Worm (Caenorhabditis elegans) whole organism, mixed stage, embryonic: ENCODE results near the gene atx-2.

Experiments used
- bed-3 ChIP-seq: fragments of 200-800 bp; sonication (Bioruptor generic); optimal IDR thresholded peaks from 3 replicates; lab custom pipeline; 2018; ENCODE audit warnings: mild to moderate bottlenecking, missing genetic modification characterization, moderate library complexity, missing compliant biosample characterization
- ceh-39 ChIP-seq: fragments of 150-350 bp; optimal IDR thresholded peaks from 2 replicates; lab custom pipeline; 2014; ENCODE audit warnings: missing biosample characterization, missing genetic modification characterization
- ceh-43 ChIP-seq: fragments of 200-800 bp; sonication (Bioruptor generic); optimal IDR thresholded peaks from 2 replicates; lab custom pipeline; 2018; ENCODE audit warnings: mild to moderate bottlenecking, missing genetic modification characterization, moderate library complexity, missing compliant biosample characterization
- ceh-83 ChIP-seq: fragments of 200-800 bp; sonication (Bioruptor generic); optimal IDR thresholded peaks from 2 replicates; lab custom pipeline; 2018; ENCODE audit warnings: mild to moderate bottlenecking, missing genetic modification characterization, missing compliant biosample characterization
- ces-1 ChIP-seq: fragments of 150-350 bp; optimal IDR thresholded peaks from 2 replicates; lab custom pipeline; 2014; ENCODE audit warnings: missing biosample characterization, missing genetic modification reagents, missing genetic modification characterization
- cnd-1 ChIP-seq: fragments of 200-800 bp; sonication (Bioruptor generic); optimal IDR thresholded peaks from 2 replicates; lab custom pipeline; 2018; ENCODE audit warnings: mild to moderate bottlenecking, missing genetic modification characterization, missing compliant biosample characterization
- drap-1 ChIP-seq: fragments of 200-800 bp; sonication (Bioruptor generic); optimal IDR thresholded peaks from 3 replicates; lab custom pipeline; 2018; ENCODE audit warnings: mild to moderate bottlenecking, missing genetic modification characterization, missing compliant biosample characterization
- elt-3 ChIP-seq: fragments of 150-350 bp; optimal IDR thresholded peaks from 2 replicates; lab custom pipeline; 2014; ENCODE audit warnings: missing biosample characterization, missing genetic modification characterization
- ham-2 ChIP-seq: fragments of 200-800 bp; sonication (Bioruptor generic); optimal IDR thresholded peaks from 2 replicates; lab custom pipeline; 2018; ENCODE audit warnings: mild to moderate bottlenecking, missing genetic modification characterization, missing compliant biosample characterization
- hlh-1 ChIP-seq: fragments of 150-350 bp; optimal IDR thresholded peaks from 2 replicates; lab custom pipeline; 2014; ENCODE audit warnings: missing biosample characterization, missing genetic modification reagents, missing genetic modification characterization
- lin-13 ChIP-seq: fragments of 150-350 bp; optimal IDR thresholded peaks from 2 replicates; lab custom pipeline; 2014; ENCODE audit warnings: missing biosample characterization, missing genetic modification characterization
- lin-32 ChIP-seq: fragments of 200-800 bp; sonication (Bioruptor generic); optimal IDR thresholded peaks from 2 replicates; lab custom pipeline; 2018; ENCODE audit warnings: mild to moderate bottlenecking, missing genetic modification characterization, missing compliant biosample characterization
- lsy-2 ChIP-seq: fragments of 150-350 bp; optimal IDR thresholded peaks from 2 replicates; lab custom pipeline; 2014; ENCODE audit warnings: missing biosample characterization, missing genetic modification characterization
- mab-5 ChIP-seq: fragments of 150-350 bp; optimal IDR thresholded peaks from 2 replicates; lab custom pipeline; 2014; ENCODE audit warnings: missing biosample characterization, missing genetic modification characterization
- mep-1 ChIP-seq: fragments of 150-350 bp; optimal IDR thresholded peaks from 2 replicates; lab custom pipeline; 2017; ENCODE audit warnings: missing biosample characterization, missing genetic modification reagents, missing genetic modification characterization, inconsistent platforms
- nhr-237 ChIP-seq: fragments of 150-350 bp; optimal IDR thresholded peaks from 2 replicates; lab custom pipeline; 2014; ENCODE audit warnings: missing biosample characterization, missing genetic modification characterization
- nhr-28 ChIP-seq: fragments of 150-350 bp; optimal IDR thresholded peaks from 2 replicates; lab custom pipeline; 2014; ENCODE audit warnings: missing biosample characterization, missing genetic modification characterization
- nhr-76 ChIP-seq: sonication (generic microtip); optimal IDR thresholded peaks from 2 replicates; lab custom pipeline; 2017; ENCODE audit warnings: missing biosample characterization, missing genetic modification characterization
- pha-4 ChIP-seq: fragments of 150-350 bp; optimal IDR thresholded peaks from 2 replicates; lab custom pipeline; 2018; ENCODE audit warnings: missing biosample characterization, missing genetic modification reagents, missing genetic modification characterization
- sem-2 ChIP-seq: fragments of 200-800 bp; sonication (Bioruptor generic); optimal IDR thresholded peaks from 2 replicates; lab custom pipeline; 2018; ENCODE audit warnings: mild to moderate bottlenecking, missing genetic modification characterization, missing compliant biosample characterization
- snpc-4 ChIP-seq: fragments of 150-350 bp; optimal IDR thresholded peaks from 2 replicates; lab custom pipeline; 2014; ENCODE audit warnings: missing biosample characterization, missing genetic modification characterization
- tbx-8 ChIP-seq: fragments of 200-800 bp; sonication (Bioruptor generic); optimal IDR thresholded peaks from 2 replicates; lab custom pipeline; 2018; ENCODE audit warnings: mild to moderate bottlenecking, missing genetic modification characterization, moderate library complexity, missing compliant biosample characterization
- unc-120 ChIP-seq: sonication (generic microtip); optimal IDR thresholded peaks from 2 replicates; lab custom pipeline; 2017; ENCODE audit warnings: missing genetic modification characterization, missing compliant biosample characterization; ENCODE audit not compliant: poor library complexity, severe bottlenecking
- unc-39 ChIP-seq: fragments of 150-350 bp; optimal IDR thresholded peaks from 2 replicates; lab custom pipeline; 2014; ENCODE audit warnings: missing biosample characterization, missing genetic modification characterization
- unc-62 ChIP-seq: fragments of 150-350 bp; optimal IDR thresholded peaks from 2 replicates; lab custom pipeline; 2014; ENCODE audit warnings: missing biosample characterization, missing genetic modification reagents, missing genetic modification characterization
- zip-8 ChIP-seq: fragments of 150-350 bp; optimal IDR thresholded peaks from 2 replicates; lab custom pipeline; 2014; ENCODE audit warnings: missing biosample characterization, missing genetic modification characterization
- ztf-11 ChIP-seq: fragments of 150-350 bp; optimal IDR thresholded peaks from 2 replicates; lab custom pipeline; 2014; ENCODE audit warnings: missing biosample characterization, missing genetic modification characterization

The atx-2 gene

ce11 chrIII:10486455-10486854 lies 25.3 kb downstream of the atx-2 start:
- no peak for TF ChIP-seq unc-120
- TF ChIP-seq nhr-237 = no peak
- no peak for TF ChIP-seq ceh-43
- TF ChIP-seq elt-3 = no peak
- no peak for TF ChIP-seq ceh-83 (GFP tag; lab: Kevin White, UChicago)
- no peak for TF ChIP-seq nhr-28 (tag; lab: Kevin White, UChicago)
- no peak for TF ChIP-seq drap-1 (GFP tag; lab: Kevin White, UChicago)
- TF ChIP-seq lsy-2 (tag; lab: Kevin White, UChicago) = no peak
- TF ChIP-seq unc-39 (tag; lab: Kevin White, UChicago) = no peak
- TF ChIP-seq cnd-1 = no peak
- no peak for TF ChIP-seq unc-62
- no peak for TF ChIP-seq mep-1
- TF ChIP-seq, all 35 proteins: peak for 0

- TF ChIP-seq drap-1 (GFP tag; lab: Kevin White, UChicago) (no peak), pha-4 (tag; lab: Kevin White, UChicago) (no peak), elt-3 (no peak)
These were observed 26.9 kb downstream of the atx-2 start, which contains the start of gene ptr-25 for ce11 chrIII:10488052-10488451. TSS of gene ptr-25 (plus strand) at chrIII:10488124.

- TF ChIP-seq nhr-76 (tag; lab: Kevin White, UChicago) = no peak
- no peak for TF ChIP-seq ztf-11 (tag; lab: Kevin White, UChicago)
- TF ChIP-seq lsy-2 (tag; lab: Kevin White, UChicago) = no peak
- no peak for TF ChIP-seq nhr-28 (tag; lab: Kevin White, UChicago)
- TF ChIP-seq mab-5 (tag; lab: Kevin White, UChicago) = no peak
- TF ChIP-seq tbx-8 = no peak
- no peak for TF ChIP-seq unc-62
- no peak for TF ChIP-seq pha-4 (tag; lab: Kevin White, UChicago)
These were observed 42.6 kb downstream of the atx-2 start, which contains the start of gene rab-33 for ce11 chrIII:10503753-10504152. TSS of gene rab-33 (minus strand) at chrIII:10503853.

ce11 chrIII:10505182-10505581 lies 44.0 kb downstream of the atx-2 start, which contains the start of the genes taf-11.3 and urm-1:
TSS of gene taf-11.3 (minus strand) at chrIII:10505250.
TSS of gene urm-1 (plus strand) at chrIII:10505480.
- TF ChIP-seq ceh-39 (tag; lab: Kevin White, UChicago) = peak; percentile 49
- TF ChIP-seq lin-13 (tag; lab: Kevin White, UChicago) = peak; percentile 49
- peak; percentile 67 for TF ChIP-seq pha-4 (tag; lab: Kevin White, UChicago)
- TF ChIP-seq lsy-2 (tag; lab: Kevin White, UChicago) = peak; percentile 34
- no peak for TF ChIP-seq nhr-28 (tag; lab: Kevin White, UChicago)
- TF ChIP-seq hlh-1 (tag; lab: Kevin White, UChicago) = peak; percentile 13
- no peak for TF ChIP-seq unc-120
- no peak for TF ChIP-seq ham-2 (GFP tag; lab: Kevin White, UChicago)
- TF ChIP-seq cnd-1 = no peak
- no peak for TF ChIP-seq bed-3
- peak; percentile 75 for TF ChIP-seq mep-1
- TF ChIP-seq ces-1 (GFP tag; lab: Kevin White, UChicago) = peak; percentile 77
- TF ChIP-seq ceh-83 (GFP tag; lab: Kevin White, UChicago) = no peak
- peak; percentile 54 for TF ChIP-seq nhr-237
- no peak for TF ChIP-seq unc-62

ce11 chrIII:10505943-10506698 lies 44.9 kb downstream of the atx-2 start:
- no peak for TF ChIP-seq lin-32 (GFP tag; lab: Kevin White, UChicago)
- no peak for TF ChIP-seq unc-120
- TF ChIP-seq nhr-237 = no peak
- TF ChIP-seq pha-4 (tag; lab: Kevin White, UChicago) = no peak
- TF ChIP-seq snpc-4 (tag; lab: Kevin White, UChicago) = no peak
- TF ChIP-seq ces-1 (GFP tag; lab: Kevin White, UChicago) = no peak
- no peak for TF ChIP-seq sem-2 (GFP tag; lab: Kevin White, UChicago)
- no peak for TF ChIP-seq unc-62
- no peak for TF ChIP-seq zip-8 (tag; lab: Kevin White, UChicago)

ce11 chrIII:10506699-10507248 lies 45.6 kb downstream of the atx-2 start, which contains the start of the genes sip-1 and sly-1:
TSS of gene sip-1 (minus strand) at chrIII:10506801.
TSS of gene sly-1 (plus strand) at chrIII:10507058.
- peak; percentile 21 for TF ChIP-seq hlh-1 (tag; lab: Kevin White, UChicago)
- TF ChIP-seq lsy-2 (tag; lab: Kevin White, UChicago) = peak; percentile 61
- TF ChIP-seq zip-8 (tag; lab: Kevin White, UChicago) = no peak
- peak; percentile 50 for TF ChIP-seq pha-4 (tag; lab: Kevin White, UChicago)
- peak; percentile 72 for TF ChIP-seq mep-1
- TF ChIP-seq ceh-43 = no peak
- TF ChIP-seq ceh-83 (GFP tag; lab: Kevin White, UChicago) = no peak
- no peak for TF ChIP-seq unc-39 (tag; lab: Kevin White, UChicago)
- TF ChIP-seq lin-13 (tag; lab: Kevin White, UChicago) = peak; percentile 47
- TF ChIP-seq ces-1 (GFP tag; lab: Kevin White, UChicago) = peak; percentile 44
- TF ChIP-seq ceh-39 (tag; lab: Kevin White, UChicago) = peak; percentile 24
- TF ChIP-seq nhr-237 = peak; percentile 48
